Worm (Caenorhabditis elegans) whole organism, midembryonic: ENCODE data around the gene Y37D8A.25.

Source experiments
- T22C8.4 ChIP-seq: fragments of 200-800 bp; sonication (Bioruptor generic); IDR thresholded peaks from 2 replicates; pipeline ENCODE4 v1.3.6; 2022; ENCODE audit warnings: missing genetic modification characterization, missing compliant biosample characterization
- med-1 ChIP-seq: sonication (generic microtip); optimal IDR thresholded peaks from 2 replicates; lab custom pipeline; 2017; ENCODE audit warnings: missing genetic modification characterization, mild to moderate bottlenecking, missing compliant biosample characterization, antibody characterized with exemption, missing genetic modification reagents; ENCODE audit not compliant: insufficient read depth

- TF ChIP-seq med-1: no peak
- TF ChIP-seq T22C8.4 (GFP tag; lab: Robert Waterston, UW): no peak
Observed at ce11 chrIII:12864648-12865047, 44.6 kb upstream of the Y37D8A.25 start, which contains the start of gene Y37D8A.8.
